Fruit fly (Drosophila melanogaster) Kc167 (cell line): ENCODE results near the gene CG33172.

Source experiments
- Myc ChIP-seq: fragments of >200 bp; optimal IDR thresholded peaks from 2 replicates; lab custom pipeline; 2017; ENCODE audit warnings: missing external identifiers
- Sin3A ChIP-seq: fragments of >200 bp; optimal IDR thresholded peaks from 2 replicates; lab custom pipeline; 2018; ENCODE audit warnings: missing external identifiers
- h ChIP-seq: fragments of >200 bp; optimal IDR thresholded peaks from 3 replicates; lab custom pipeline; 2018; ENCODE audit warnings: missing external identifiers
- insv ChIP-seq: fragments of >200 bp; optimal IDR thresholded peaks from 3 replicates; lab custom pipeline; 2018; ENCODE audit warnings: missing external identifiers
- psq ChIP-seq: fragments of >200 bp; optimal IDR thresholded peaks from 2 replicates; lab custom pipeline; 2017; ENCODE audit warnings: missing external identifiers
- ttk ChIP-seq: sonication (Bioruptor generic); optimal IDR thresholded peaks from 2 replicates; lab custom pipeline; 2017; ENCODE audit warnings: missing external identifiers

The CG33172 gene

DNA sequence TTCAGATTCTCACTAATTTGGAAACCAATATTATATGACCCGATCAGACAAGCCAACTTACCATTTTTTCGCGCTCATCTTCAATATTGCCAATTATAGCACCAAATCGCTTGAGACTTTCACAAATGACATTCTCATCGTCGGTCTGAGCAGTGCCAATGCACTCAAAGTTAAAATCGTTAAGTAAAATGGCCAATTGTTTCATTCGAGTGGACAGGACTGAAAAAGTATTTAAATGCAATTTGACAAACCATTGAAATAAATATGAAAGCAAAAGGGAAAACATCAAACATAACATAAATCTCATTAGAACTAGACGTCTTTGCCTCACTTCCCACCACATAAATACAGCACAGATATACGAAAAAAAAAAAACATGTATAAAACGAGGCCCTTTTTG, 13.4 kb upstream of the CG33172 start, which contains the start of gene CG8260:
TSS of gene CG8260 (plus strand) at position 301 of the 400 bp plus-strand sequence.
- no peak for TF ChIP-seq Sin3A
- no peak for TF ChIP-seq insv (lab: Kevin White, UChicago)
- no peak for TF ChIP-seq h (lab: Kevin White, UChicago)
- TF ChIP-seq psq (lab: Kevin White, UChicago), result no peak
- TF ChIP-seq Myc, result no peak

DNA sequence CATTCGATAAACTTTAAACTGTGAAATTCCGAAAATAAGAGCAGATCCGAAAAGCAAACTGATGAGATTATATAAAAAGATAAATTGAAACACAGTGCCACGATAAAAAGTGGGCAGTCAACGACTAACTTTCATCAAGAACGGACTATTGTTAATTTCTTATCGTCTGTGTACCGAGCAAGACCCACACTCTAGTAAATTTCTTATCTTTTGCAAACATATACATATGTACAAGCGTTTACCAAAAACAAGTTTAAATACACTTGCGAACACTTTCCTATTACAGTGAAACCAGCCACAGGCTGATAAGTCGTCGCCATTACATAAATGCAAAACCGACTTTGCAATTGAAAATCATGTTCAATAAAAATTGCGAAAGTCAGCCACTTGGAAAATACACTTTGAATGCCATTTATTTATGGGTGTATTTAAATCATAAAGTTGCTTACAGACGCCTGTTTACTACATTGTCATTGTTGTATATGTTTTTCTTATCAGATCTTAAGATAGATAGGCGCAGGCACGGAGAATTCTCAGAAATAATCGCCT, 10.7 kb upstream of the CG33172 start:
- TF ChIP-seq Myc, result no peak
- no peak for TF ChIP-seq ttk (lab: Kevin White, UChicago)
- no peak for TF ChIP-seq h (lab: Kevin White, UChicago)
- no peak for TF ChIP-seq Sin3A
- no peak for TF ChIP-seq insv (lab: Kevin White, UChicago)
- TF ChIP-seq psq (lab: Kevin White, UChicago), result no peak

DNA sequence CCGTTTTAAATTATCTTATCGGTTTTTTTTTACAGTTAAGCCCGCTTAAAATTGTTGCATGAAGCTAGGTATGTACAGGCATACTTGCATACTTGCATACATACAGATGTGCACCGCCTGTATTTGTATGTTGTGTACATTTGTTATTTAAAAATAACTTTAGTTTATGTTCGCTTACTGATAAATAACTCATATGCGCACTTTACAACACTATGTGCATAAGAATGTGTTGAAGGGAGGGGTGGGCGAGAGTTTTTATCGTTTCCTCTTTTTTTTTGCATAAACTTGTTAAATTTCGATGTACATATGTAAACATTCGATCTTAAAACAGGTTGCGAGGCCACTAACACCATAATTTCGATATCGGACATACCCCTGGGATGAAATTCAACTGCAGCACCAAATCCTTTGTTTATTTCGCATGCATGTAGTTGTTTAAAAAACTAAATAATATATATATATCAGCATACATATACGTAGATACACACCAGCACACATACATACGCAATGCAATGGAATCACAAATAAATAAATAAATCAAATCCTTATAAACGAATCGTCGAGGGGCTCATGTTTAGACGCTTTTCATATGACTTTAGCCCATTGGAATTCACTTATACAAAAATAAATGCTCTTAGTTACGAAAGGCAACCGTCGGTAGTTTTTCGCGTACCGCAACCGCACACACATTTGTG, 9.6 kb upstream of the CG33172 start:
- no peak for TF ChIP-seq h (lab: Kevin White, UChicago)
- TF ChIP-seq insv (lab: Kevin White, UChicago), result no peak
- TF ChIP-seq Sin3A, result no peak
- TF ChIP-seq psq (lab: Kevin White, UChicago), result no peak
- TF ChIP-seq ttk (lab: Kevin White, UChicago), result no peak
- no peak for TF ChIP-seq Myc

DNA sequence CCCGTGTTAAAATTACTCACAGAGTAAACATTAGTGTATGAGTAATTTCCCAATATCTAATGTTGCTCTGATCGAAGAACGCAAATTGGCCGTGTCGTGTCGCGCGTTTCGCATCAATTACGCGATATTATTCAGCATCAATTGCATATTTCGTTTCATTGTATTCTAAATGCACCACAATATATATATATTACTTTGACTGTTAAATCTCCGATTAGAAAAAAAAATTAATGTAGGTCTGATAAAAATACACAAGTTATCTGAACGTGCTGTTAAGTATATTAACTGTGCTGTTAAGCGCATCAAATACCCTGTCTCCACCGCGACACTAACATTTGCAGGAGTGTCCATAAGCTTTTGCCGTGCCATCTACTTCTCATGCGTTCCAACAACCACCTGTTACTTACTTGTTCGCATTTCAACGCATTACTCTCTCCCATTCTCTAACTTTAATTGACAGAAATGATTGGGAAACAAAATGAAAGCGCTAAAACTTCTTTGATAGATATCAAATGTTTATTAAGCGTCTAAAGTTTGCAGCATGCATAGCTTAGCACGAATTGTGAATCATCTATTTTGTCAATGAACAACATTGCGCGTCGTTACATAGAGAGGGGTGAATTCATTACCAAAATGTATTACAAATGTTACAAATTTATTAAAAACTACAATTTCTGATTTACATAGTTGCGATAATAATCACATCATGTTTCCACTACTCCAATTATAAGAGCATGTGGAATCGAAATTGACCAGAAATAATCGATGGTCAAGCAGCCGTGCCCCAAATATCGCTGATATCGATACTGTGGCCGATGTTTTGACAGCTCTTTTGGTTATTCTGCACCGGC, 8.8 kb upstream of the CG33172 start, which contains the start of the genes Graf and mRpL3:
TSS of gene Graf (minus strand) at position 287 of the 851 bp plus-strand sequence.
TSS of gene mRpL3 (plus strand) at position 802 of the 851 bp plus-strand sequence.
- TF ChIP-seq Sin3A, result no peak
- TF ChIP-seq insv (lab: Kevin White, UChicago), result no peak
- TF ChIP-seq psq (lab: Kevin White, UChicago), result no peak
- TF ChIP-seq Myc, result no peak
- TF ChIP-seq h (lab: Kevin White, UChicago), result no peak
- no peak for TF ChIP-seq ttk (lab: Kevin White, UChicago)

DNA sequence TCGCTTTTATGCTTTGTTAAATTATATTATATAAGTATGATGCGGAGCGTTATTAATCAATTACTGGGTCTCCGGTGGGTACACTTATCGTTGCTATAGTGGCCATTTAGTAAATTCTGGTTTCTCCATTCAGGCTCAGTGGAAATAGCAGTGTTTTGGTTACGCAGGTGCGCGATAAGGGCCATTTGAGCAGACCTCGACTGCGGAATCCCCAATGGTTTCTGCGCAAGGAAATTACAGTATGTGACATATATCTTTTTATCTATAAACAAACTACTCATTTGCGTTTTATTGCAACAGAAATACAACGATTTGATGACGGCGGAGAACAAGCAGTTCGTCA, 8.2 kb upstream of the CG33172 start:
- TF ChIP-seq ttk (lab: Kevin White, UChicago) (no peak), psq (lab: Kevin White, UChicago) (no peak), Sin3A (no peak), h (lab: Kevin White, UChicago) (no peak), Myc (no peak), insv (lab: Kevin White, UChicago) (no peak)

DNA sequence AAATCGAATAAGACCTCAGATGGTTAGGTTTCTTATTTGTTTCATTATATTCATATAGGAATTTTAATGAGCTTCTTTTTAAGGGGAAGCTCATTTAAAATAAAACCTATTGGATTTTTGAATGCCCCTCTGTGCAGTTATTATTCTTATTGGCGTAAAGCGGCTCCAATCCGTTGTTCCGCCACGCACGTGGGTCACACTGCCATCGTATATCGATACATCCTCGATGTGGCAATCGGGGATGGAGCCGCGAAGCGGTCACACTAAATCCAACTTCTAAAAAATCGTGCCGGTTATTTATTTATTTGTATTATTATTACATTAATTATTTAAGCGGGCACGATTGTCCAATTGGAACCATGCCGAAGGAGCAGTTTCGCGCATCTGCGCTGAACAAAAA, 6.7 kb upstream of the CG33172 start, which contains the start of gene Polr3A:
TSS of gene Polr3A (plus strand) at position 234 of the 400 bp plus-strand sequence.
- no peak for TF ChIP-seq psq (lab: Kevin White, UChicago)
- TF ChIP-seq insv (lab: Kevin White, UChicago), result no peak
- TF ChIP-seq ttk (lab: Kevin White, UChicago), result no peak
- TF ChIP-seq h (lab: Kevin White, UChicago), result no peak
- no peak for TF ChIP-seq Sin3A
- TF ChIP-seq Myc, result no peak

DNA sequence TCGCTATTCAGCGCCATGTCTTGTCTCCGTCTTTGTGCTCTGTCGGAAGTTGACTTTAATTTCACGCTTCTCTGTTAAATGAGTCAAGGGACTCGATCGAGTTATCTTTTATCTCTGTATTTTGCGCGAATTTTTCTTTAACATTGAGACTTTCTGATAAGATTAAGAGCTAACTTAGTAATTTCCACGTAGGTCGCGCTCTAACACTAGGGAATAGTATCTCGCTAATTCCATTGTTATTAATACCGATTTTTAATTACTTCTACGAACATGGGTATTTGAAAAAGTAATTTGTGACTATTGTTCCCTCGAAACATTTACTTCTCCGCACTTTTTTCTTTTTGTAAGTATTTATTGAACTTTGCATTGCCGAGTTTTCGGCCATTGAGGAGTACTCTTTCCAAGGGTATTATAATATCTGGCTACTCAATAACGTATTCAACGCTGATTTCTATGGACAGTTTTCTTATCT, 3.0 kb upstream of the CG33172 start, which contains the start of gene CG8952:
TSS of gene CG8952 (minus strand) at position 51 of the 472 bp plus-strand sequence.
- TF ChIP-seq ttk (lab: Kevin White, UChicago), result no peak
- no peak for TF ChIP-seq Sin3A
- no peak for TF ChIP-seq psq (lab: Kevin White, UChicago)
- no peak for TF ChIP-seq h (lab: Kevin White, UChicago)
- TF ChIP-seq insv (lab: Kevin White, UChicago), result no peak
- no peak for TF ChIP-seq Myc

DNA sequence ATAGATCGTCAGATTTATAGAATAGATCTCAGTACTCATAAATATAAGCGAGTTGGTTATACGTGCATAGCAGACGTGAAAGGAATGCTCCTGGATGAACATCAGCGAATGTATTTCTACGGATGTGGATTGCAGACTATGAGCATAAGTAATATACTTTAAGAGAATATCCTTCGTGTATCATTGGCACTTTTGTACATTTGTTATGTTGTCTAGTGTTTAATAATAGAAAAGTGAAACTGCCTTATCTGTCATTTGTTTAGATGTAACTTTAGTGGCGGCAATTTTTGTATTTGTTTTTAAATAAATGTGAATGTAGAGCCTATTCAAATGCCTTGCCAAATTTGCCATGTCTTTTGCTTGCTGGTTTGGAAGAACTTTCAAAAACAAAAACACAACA, 3.2 kb downstream of the CG33172 start, which contains the start of gene CG43672:
TSS of gene CG43672 (plus strand) at position 301 of the 400 bp plus-strand sequence.
- TF ChIP-seq Sin3A, result no peak
- no peak for TF ChIP-seq insv (lab: Kevin White, UChicago)
- no peak for TF ChIP-seq h (lab: Kevin White, UChicago)
- no peak for TF ChIP-seq ttk (lab: Kevin White, UChicago)
- no peak for TF ChIP-seq psq (lab: Kevin White, UChicago)
- no peak for TF ChIP-seq Myc

DNA sequence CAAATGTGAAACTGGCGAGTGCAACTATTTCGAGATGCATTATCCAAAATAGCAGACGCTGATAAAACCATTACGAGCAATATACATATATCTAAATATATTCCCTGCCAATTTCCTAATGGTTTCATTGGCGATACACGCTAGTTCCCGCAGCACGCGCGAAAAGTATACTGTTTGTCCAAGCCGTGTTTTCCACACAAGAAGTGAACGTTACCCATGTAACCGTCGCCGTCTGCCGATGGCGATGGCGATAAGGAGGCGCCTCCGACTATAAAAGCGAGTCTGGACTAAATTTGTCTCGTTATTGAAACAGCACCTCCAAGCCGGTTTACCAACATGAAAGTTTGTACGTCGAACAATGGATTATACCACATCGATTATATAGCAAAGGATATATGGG, 9.4 kb downstream of the CG33172 start, which contains the start of gene CG43673:
TSS of gene CG43673 (plus strand) at position 301 of the 400 bp plus-strand sequence.
- TF ChIP-seq ttk (lab: Kevin White, UChicago), result no peak
- no peak for TF ChIP-seq Myc
- no peak for TF ChIP-seq h (lab: Kevin White, UChicago)
- TF ChIP-seq psq (lab: Kevin White, UChicago), result no peak
- no peak for TF ChIP-seq insv (lab: Kevin White, UChicago)
- no peak for TF ChIP-seq Sin3A

DNA sequence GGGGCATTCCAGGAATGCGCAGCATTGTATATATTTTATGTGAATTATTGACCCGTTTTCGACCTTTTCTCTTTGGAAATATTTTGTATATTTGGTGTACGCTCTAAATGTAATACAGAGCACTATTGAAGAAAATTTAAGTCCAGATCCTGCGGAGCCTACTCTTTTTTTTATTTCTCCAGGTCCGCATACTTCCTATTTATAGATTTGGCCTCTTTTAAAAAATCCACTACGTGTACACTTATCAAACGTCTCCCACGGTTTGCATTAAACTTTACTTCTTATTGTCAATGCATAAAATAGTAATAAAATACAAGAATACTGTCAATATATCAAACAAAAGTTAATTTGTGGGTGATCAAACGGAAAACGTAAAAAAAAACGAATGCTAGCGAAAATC, 14.1 kb downstream of the CG33172 start, which contains the start of gene Efhc1.1:
TSS of gene Efhc1.1 (minus strand) at position 101 of the 400 bp plus-strand sequence.
- TF ChIP-seq h (lab: Kevin White, UChicago) (no peak), psq (lab: Kevin White, UChicago) (no peak)

DNA sequence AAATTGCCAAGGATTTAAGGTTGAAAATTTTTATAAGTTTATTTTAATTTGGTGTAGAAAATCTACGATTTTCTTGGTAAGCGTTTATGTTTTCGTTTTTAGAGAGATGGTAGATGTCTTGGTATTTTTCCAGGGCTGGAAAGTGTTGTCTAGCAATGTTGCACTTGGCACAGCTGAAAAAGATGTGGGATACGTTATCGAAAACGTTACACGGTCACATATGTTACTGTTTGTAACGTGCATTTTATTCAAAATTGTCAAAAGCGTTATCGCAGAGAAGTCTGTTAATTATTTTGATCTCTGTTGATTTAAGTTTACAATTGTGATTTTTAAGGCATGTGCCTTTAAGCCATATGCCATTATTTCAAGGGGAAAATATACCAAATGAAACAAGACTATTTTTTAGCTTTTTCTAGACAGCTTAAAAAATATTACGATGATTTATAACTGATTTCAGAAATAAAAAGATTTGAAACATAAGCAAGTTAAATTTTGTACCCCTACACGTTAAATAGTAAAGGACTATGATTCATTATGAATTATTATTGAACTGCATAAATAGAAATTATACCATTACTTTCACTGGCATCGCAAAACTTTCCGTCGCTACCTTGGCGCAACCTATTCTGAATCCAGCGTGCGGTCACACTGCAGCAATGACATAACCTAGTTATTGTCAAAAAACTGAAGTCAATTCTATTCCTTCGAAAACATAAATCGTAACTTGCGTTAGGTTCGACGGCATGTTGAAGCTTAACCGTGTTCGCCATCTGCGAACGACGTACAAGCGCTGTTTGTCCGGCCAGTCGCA, 16.2 kb downstream of the CG33172 start, which contains the start of the genes Paf-AHalpha and mRpS30:
TSS of gene Paf-AHalpha (minus strand) at position 155 of the 811 bp plus-strand sequence.
TSS of gene mRpS30 (plus strand) at position 619 of the 811 bp plus-strand sequence.
- no peak for TF ChIP-seq Myc
